Worm (Caenorhabditis elegans) whole organism, midembryonic: ENCODE data around the gene cnc-8.

Experiments used
- cog-1 ChIP-seq: sonication (generic microtip); optimal IDR thresholded peaks from 2 replicates; lab custom pipeline; 2016; ENCODE audit warnings: missing genetic modification characterization, missing compliant biosample characterization
- flt-1 ChIP-seq: fragments of 200-800 bp; sonication (Bioruptor generic); IDR thresholded peaks from 2 replicates; pipeline ENCODE4 v1.3.6; 2022; ENCODE audit warnings: missing genetic modification characterization, missing compliant biosample characterization

- TF ChIP-seq cog-1 (tag; lab: Kevin White, UChicago) (no peak), flt-1 (GFP tag; lab: Robert Waterston, UW) (no peak)
Observed at ce11 chrX:10285634-10286033, 20.8 kb upstream of the cnc-8 start, which contains the start of gene npr-6.
